Fruit fly (Drosophila melanogaster) S2 (cell line): ENCODE results near the gene VhaM9.7-a.

Experiments used
- CG8478 ChIP-seq: fragments of >200 bp; optimal IDR thresholded peaks from 2 replicates; lab custom pipeline; 2018
- CTCF ChIP-seq, 2 experiments: fragments of >200 bp; optimal IDR thresholded peaks; 2 replicates each; lab custom pipeline; 2018

VhaM9.7-a gene

DNA sequence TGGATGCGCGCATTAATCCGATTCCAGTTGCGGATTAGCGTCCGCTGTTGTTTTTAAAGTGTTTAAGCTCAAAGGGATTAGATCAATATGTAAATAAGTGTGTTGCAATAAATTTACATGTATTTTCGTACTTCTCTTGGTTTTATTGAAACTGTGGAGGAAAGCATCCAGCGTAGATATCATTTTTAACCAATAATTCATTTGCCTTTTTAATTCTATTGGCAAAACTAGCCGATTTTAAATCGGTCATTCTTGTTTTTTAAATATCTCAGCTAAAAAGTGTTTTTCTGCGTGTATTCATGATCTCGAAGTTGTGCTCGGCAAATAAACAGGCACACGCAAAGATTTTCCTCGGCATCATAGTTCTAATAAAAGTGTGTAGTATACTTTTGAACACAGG is 30.8 kb downstream of the VhaM9.7-a start:
- TF ChIP-seq CTCF (optimal IDR thresholded peaks at IDR 0.05; lab: Kevin White, UChicago) = no peak
- TF ChIP-seq CG8478 (lab: Kevin White, UChicago) = no peak

DNA sequence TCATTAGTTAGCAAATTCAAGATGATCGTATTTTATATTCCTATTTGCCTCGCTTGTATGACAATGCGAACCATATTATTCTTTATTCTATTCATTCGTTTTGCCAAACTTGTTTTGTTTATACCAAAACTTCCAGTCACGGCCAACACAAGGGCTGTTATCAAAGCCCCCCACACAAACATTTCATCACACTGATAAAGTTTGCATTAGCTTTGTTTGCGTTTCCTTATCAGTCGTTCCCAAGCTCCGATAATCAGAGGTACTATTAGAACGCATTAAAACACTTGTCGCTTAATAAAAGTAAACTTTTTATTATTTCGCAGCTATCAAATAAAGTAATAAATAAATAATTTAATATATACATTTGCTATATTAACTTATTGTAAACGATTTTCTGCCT is 31.2 kb downstream of the VhaM9.7-a start:
- TF ChIP-seq CG8478 (lab: Kevin White, UChicago) (no peak), CTCF (optimal IDR thresholded peaks at IDR 0.05; lab: Kevin White, UChicago) (no peak)

DNA sequence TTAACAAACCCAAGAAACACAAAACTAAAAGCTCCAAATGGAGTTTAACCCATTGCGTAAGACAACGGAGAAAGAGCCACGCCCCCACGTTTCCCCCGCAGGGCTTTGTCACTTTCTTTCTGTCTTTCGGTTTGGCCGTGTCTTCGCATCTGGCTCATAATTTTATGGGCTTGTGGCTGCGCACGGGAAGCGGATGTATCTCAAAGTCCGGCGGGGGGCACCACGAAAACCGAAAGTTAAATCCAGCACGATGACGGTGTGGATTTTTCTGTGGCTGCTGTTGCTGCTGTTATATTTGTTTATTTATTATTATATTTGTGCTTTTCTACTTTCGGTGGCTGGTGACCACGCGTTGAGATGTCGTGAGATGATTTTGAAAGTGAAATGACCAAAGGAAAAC is 34.3 kb downstream of the VhaM9.7-a start:
- no peak for TF ChIP-seq CTCF (optimal IDR thresholded peaks at IDR 0.05; lab: Kevin White, UChicago)
- TF ChIP-seq CG8478 (lab: Kevin White, UChicago) = no peak

DNA sequence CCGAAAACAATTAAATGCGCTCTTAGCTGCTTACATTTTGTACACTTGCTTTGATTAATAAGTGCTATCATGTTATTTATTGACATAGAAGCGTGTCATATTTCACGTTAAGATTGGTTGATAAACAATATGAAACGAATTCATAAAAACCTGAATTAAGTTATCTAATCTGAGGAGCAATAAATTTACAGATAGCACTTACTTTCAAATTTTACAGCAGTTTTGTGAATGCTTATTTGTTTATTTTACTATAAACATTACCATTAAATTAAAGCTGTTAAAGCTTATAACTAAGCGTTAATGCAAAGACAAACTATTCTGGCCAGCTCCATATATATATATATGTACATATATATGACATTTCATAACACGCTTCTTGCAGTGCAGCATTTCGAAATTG is 39.6 kb downstream of the VhaM9.7-a start:
- no peak for TF ChIP-seq CG8478 (lab: Kevin White, UChicago)
- TF ChIP-seq CTCF (optimal IDR thresholded peaks at IDR 0.05; lab: Kevin White, UChicago) = no peak

DNA sequence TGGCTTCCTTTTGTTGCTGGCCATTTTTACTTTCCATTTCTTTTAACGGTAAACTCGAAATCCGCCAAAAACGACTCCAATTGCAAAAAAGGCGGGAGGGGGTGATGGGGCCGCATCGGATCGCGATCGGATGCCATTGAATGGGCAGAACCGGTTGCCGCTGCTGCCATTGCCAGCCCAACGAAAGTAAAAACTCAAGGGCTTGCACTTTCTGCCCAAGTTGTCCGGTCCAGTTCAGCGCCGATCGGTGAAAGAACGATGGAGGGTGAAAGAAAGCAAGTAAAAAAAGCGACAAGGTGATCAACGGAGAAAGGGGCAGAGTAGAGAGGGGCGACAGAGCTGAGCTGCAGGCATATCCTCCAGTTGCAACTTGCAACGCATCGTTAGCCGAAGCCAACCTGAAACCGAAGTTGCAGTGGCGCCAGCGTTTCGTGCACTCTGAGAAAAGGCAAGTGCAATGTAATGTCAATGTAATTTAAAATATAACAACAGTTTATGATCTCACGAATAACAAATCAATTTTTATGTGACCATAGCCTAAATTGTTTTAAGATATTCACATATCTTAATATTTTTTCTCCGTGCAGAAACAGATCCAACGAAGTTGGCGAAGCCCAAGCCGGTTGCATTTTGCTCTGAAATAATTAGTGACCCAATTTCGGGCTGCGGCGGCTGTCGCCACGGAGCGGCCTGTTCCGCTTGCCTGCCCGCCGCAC is 41.9 kb downstream of the VhaM9.7-a start:
- TF ChIP-seq CG8478 (lab: Kevin White, UChicago) (no peak), CTCF (optimal IDR thresholded peaks at IDR 0.05; lab: Kevin White, UChicago) (no peak)

DNA sequence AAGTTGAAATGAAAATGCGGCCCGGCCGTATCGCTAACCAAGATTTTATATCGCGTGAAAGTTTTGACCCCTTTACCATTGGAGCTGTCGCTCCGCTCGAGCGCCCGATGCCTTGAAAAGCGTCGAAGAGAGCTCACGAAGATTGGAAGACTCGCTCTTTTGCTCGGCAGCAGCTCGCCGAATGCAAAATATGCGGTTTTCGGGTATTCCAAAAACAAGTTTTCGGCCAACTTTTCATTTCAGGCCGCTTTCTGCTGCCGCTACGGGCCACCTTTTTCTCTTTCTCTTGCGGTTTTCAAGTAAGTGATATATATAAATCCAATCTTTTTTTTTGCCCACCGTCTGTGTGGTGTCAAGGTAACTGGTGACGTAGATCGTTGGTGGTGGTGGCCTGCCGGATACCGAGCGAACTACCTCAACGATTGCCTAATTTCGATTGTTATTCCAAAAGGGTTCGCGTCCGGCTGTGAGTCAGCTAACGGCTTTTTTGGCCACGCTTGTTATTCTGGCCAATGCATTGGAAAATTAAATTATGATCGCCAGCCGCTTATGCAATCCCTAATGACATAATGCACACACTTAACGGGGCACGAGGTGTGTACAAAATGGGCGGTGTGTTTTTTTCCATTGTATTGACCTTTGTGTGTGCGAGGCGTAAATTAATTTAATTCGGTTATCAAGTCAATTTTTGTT is 45.3 kb downstream of the VhaM9.7-a start, which contains the start of gene dyl:
TSS of gene dyl (minus strand) at position 28 of the 693 bp plus-strand sequence.
- TF ChIP-seq CTCF (optimal IDR thresholded peaks at IDR 0.05; lab: Kevin White, UChicago) (no peak), CG8478 (lab: Kevin White, UChicago) (no peak)

DNA sequence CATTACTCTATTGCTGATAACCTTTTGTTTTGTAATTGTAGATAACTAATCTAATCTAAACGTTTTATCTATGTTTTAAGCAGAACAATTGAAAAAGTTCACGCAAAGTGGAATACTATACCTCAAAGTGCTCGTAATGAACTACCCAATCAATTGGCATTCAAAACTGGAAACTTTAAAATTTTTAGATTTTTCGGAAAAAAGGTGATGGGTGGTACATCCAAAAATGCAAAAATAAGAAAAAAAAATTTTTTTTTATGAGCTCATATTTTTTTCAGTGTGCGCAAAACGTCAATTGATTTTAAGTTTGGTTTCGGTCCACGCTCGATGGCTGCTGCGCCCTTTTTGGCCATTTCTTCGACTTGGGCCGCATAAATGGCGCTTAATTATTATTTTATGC is 48.1 kb downstream of the VhaM9.7-a start:
- TF ChIP-seq CTCF (optimal IDR thresholded peaks at IDR 0.05; lab: Kevin White, UChicago) = no peak
- TF ChIP-seq CG8478 (lab: Kevin White, UChicago) = no peak
